Worm (Caenorhabditis elegans): Measurements from ENCODE around the gene lido-13.

DNA sequence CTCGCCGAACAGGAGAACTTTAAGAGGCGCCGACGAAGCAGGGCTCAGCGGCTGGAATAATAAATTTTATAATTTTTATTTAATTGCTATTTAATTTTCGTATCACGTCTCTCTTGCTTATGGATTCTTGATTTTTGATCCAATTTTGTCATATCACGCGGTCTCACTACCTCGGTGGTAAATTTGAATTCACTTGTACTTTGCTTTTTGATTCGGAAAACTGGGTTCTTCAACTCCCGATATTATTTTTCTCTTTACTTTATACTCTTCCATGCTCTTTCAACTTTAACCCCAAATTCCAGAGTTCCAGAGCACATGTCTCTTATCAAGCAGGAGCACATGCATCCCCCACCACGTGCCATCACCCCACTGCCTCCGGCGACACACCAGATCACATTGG, 50.5 kb downstream of the lido-13 start, which contains the start of gene lido-11:
- TF ChIP-seq F57C9.4 (tag; optimal IDR thresholded peaks at IDR 0.05) (no peak), nhr-27 (tag; optimal IDR thresholded peaks at IDR 0.05) (no peak), egl-44 (GFP tag; IDR thresholded peaks at IDR 0.05) (no peak), dpl-1 (GFP tag; optimal IDR thresholded peaks at IDR 0.05) (no peak), madf-8 (GFP tag; conservative IDR thresholded peaks at IDR 0.05) (no peak), unc-130 (GFP tag; optimal IDR thresholded peaks at IDR 0.05) (no peak), unc-62 (GFP tag; optimal IDR thresholded peaks at IDR 0.05) (no peak), zim-3 (tag; optimal IDR thresholded peaks at IDR 0.05) (no peak), ama-1 (optimal IDR thresholded peaks at IDR 0.05) (no peak), ama-1 (GFP tag; optimal IDR thresholded peaks at IDR 0.05) (no peak), F39B2.1 (GFP tag; IDR thresholded peaks at IDR 0.05) (no peak), hsf-1 (GFP tag; IDR thresholded peaks at IDR 0.05) (no peak)
